Fruit fly (Drosophila melanogaster) whole organism, embryonic: ENCODE data around the gene Kdm5.
A peak's percentile ranks its signal among the peaks of the same experiment; 100 is the strongest.

Source experiments
- Bdp1 ChIP-seq: fragments of 200-800 bp; sonication (Bioruptor generic); optimal IDR thresholded peaks from 3 replicates; lab custom pipeline; 2016; ENCODE audit warnings: missing biosample characterization, missing genetic modification characterization
- CG12104 ChIP-seq: fragments of 200-800 bp; sonication (Bioruptor generic); optimal IDR thresholded peaks from 3 replicates; lab custom pipeline; 2016; ENCODE audit warnings: missing biosample characterization, missing genetic modification characterization
- CG12236 ChIP-seq: fragments of 200-800 bp; sonication (Bioruptor generic); optimal IDR thresholded peaks from 2 replicates; lab custom pipeline; 2016; ENCODE audit warnings: missing biosample characterization, missing genetic modification characterization
- CG14014 ChIP-seq: fragments of 200-800 bp; sonication (Bioruptor generic); IDR thresholded peaks from 2 replicates; pipeline ENCODE4 v1.3.6; 2022; ENCODE audit warnings: missing biosample characterization, missing genetic modification characterization
- CG15479 ChIP-seq: fragments of 200-800 bp; sonication (Bioruptor generic); optimal IDR thresholded peaks from 3 replicates; lab custom pipeline; 2019; ENCODE audit warnings: missing biosample characterization, mild to moderate bottlenecking, missing genetic modification characterization, moderate library complexity
- CG17802 ChIP-seq: fragments of 200-800 bp; sonication (Bioruptor generic); optimal IDR thresholded peaks from 2 replicates; lab custom pipeline; 2018; ENCODE audit warnings: missing biosample characterization, mild to moderate bottlenecking, missing genetic modification characterization, moderate library complexity
- CG17912 ChIP-seq: fragments of 200-800 bp; sonication (Bioruptor generic); optimal IDR thresholded peaks from 2 replicates; lab custom pipeline; 2018; ENCODE audit warnings: missing biosample characterization, mild to moderate bottlenecking, missing genetic modification characterization
- CG18262 ChIP-seq: fragments of 200-800 bp; optimal IDR thresholded peaks from 3 replicates; lab custom pipeline; 2019; ENCODE audit warnings: missing biosample characterization, mild to moderate bottlenecking, missing genetic modification characterization, moderate library complexity
- CG2199 ChIP-seq: fragments of 200-800 bp; sonication (Bioruptor generic); IDR thresholded peaks from 3 replicates; pipeline ENCODE4 v1.3.6; 2022; ENCODE audit warnings: missing biosample characterization, missing genetic modification characterization
- CG31365 ChIP-seq: fragments of 200-800 bp; sonication (Bioruptor generic); optimal IDR thresholded peaks from 2 replicates; lab custom pipeline; 2018; ENCODE audit warnings: missing biosample characterization, mild to moderate bottlenecking, missing genetic modification characterization
- CG3163 ChIP-seq: fragments of 200-800 bp; sonication (Bioruptor generic); optimal IDR thresholded peaks from 3 replicates; lab custom pipeline; 2016; ENCODE audit warnings: missing biosample characterization, missing genetic modification characterization
- CG3281 ChIP-seq: fragments of 200-800 bp; sonication (Bioruptor generic); optimal IDR thresholded peaks from 3 replicates; lab custom pipeline; 2017; ENCODE audit warnings: missing biosample characterization, mild to moderate bottlenecking, missing genetic modification characterization
- CG3847 ChIP-seq: fragments of 200-800 bp; sonication (Bioruptor generic); IDR thresholded peaks from 2 replicates; pipeline ENCODE4 v1.3.6; 2022; ENCODE audit warnings: missing biosample characterization, missing genetic modification characterization
- CG6683 ChIP-seq: fragments of 200-800 bp; sonication (Bioruptor generic); optimal IDR thresholded peaks from 2 replicates; lab custom pipeline; 2017; ENCODE audit warnings: missing biosample characterization, mild to moderate bottlenecking, missing genetic modification characterization, missing genetic modification reagents
- CG7928 ChIP-seq: fragments of 200-800 bp; sonication (Bioruptor generic); optimal IDR thresholded peaks from 2 replicates; lab custom pipeline; 2017; ENCODE audit warnings: missing biosample characterization, mild to moderate bottlenecking, missing genetic modification characterization
- CG7987 ChIP-seq: fragments of 200-800 bp; sonication (Bioruptor generic); optimal IDR thresholded peaks from 2 replicates; lab custom pipeline; 2018; ENCODE audit warnings: missing biosample characterization, mild to moderate bottlenecking, missing genetic modification characterization, moderate library complexity
- CrebB ChIP-seq: fragments of 200-800 bp; sonication (Bioruptor generic); optimal IDR thresholded peaks from 3 replicates; lab custom pipeline; 2018; ENCODE audit warnings: missing biosample characterization, mild to moderate bottlenecking, missing genetic modification characterization
- Dip3 ChIP-seq: fragments of 200-800 bp; sonication (Bioruptor generic); optimal IDR thresholded peaks from 3 replicates; lab custom pipeline; 2016; ENCODE audit warnings: missing biosample characterization, missing genetic modification characterization
- Doc3 ChIP-seq: fragments of 200-800 bp; sonication (Bioruptor generic); IDR thresholded peaks from 3 replicates; pipeline ENCODE4 v1.3.6; 2022; ENCODE audit warnings: missing biosample characterization, missing genetic modification characterization; ENCODE audit not compliant: partially characterized antibody
- Hand ChIP-seq: fragments of 200-800 bp; sonication (Bioruptor generic); optimal IDR thresholded peaks from 2 replicates; lab custom pipeline; 2017; ENCODE audit warnings: mild to moderate bottlenecking, missing biosample characterization, missing genetic modification reagents, missing genetic modification characterization
- Hmr ChIP-seq: fragments of 200-800 bp; sonication (Bioruptor generic); optimal IDR thresholded peaks from 3 replicates; lab custom pipeline; 2017; ENCODE audit warnings: mild to moderate bottlenecking, missing biosample characterization, missing genetic modification reagents, missing genetic modification characterization
- Kr ChIP-seq: fragments of 200-800 bp; sonication (Bioruptor generic); optimal IDR thresholded peaks from 2 replicates; lab custom pipeline; 2017; ENCODE audit warnings: missing biosample characterization, mild to moderate bottlenecking, missing genetic modification characterization
- Meics ChIP-seq: fragments of 200-800 bp; sonication (Bioruptor generic); optimal IDR thresholded peaks from 2 replicates; lab custom pipeline; 2017; ENCODE audit warnings: missing biosample characterization, mild to moderate bottlenecking, missing genetic modification characterization
- Mrtf ChIP-seq: fragments of 200-800 bp; sonication (Bioruptor generic); IDR thresholded peaks from 3 replicates; pipeline ENCODE4 v1.3.6; 2022; ENCODE audit warnings: missing biosample characterization, missing genetic modification characterization
- NfI ChIP-seq: fragments of 200-800 bp; sonication (Bioruptor generic); optimal IDR thresholded peaks from 3 replicates; lab custom pipeline; 2018; ENCODE audit warnings: missing biosample characterization, mild to moderate bottlenecking, missing genetic modification characterization, moderate library complexity
- Ravus ChIP-seq: fragments of 200-800 bp; sonication (Bioruptor generic); IDR thresholded peaks from 2 replicates; pipeline ENCODE4 v1.3.6; 2022; ENCODE audit warnings: missing biosample characterization, missing genetic modification characterization
- TFAM ChIP-seq: fragments of 200-800 bp; sonication (Bioruptor generic); optimal IDR thresholded peaks from 2 replicates; lab custom pipeline; 2017; ENCODE audit warnings: missing biosample characterization, missing genetic modification characterization, inconsistent platforms
- Vsx1 ChIP-seq: fragments of 200-800 bp; sonication (Bioruptor generic); optimal IDR thresholded peaks from 2 replicates; lab custom pipeline; 2017; ENCODE audit warnings: missing biosample characterization, mild to moderate bottlenecking, missing genetic modification characterization, missing genetic modification reagents
- amos ChIP-seq: fragments of 200-800 bp; sonication (Bioruptor generic); IDR thresholded peaks from 2 replicates; pipeline ENCODE4 v1.3.6; 2022; ENCODE audit warnings: missing biosample characterization, missing genetic modification characterization; ENCODE audit not compliant: partially characterized antibody
- br ChIP-seq: fragments of >200 bp; optimal IDR thresholded peaks from 2 replicates; lab custom pipeline; 2017
- corto ChIP-seq: fragments of 200-800 bp; sonication (Bioruptor generic); optimal IDR thresholded peaks from 2 replicates; lab custom pipeline; 2016; ENCODE audit warnings: missing biosample characterization, mild to moderate bottlenecking, missing genetic modification characterization, moderate library complexity
- crc ChIP-seq: fragments of 200-800 bp; sonication (Bioruptor generic); optimal IDR thresholded peaks from 2 replicates; lab custom pipeline; 2016; ENCODE audit warnings: missing biosample characterization, missing genetic modification characterization
- dm ChIP-seq: fragments of 200-800 bp; sonication (Bioruptor generic); optimal IDR thresholded peaks from 3 replicates; lab custom pipeline; 2016; ENCODE audit warnings: missing biosample characterization, missing genetic modification characterization
- ftz-f1 ChIP-seq: fragments of 200-800 bp; sonication (Bioruptor generic); optimal IDR thresholded peaks from 2 replicates; lab custom pipeline; 2016; ENCODE audit warnings: missing biosample characterization, missing genetic modification characterization
- gem ChIP-seq: fragments of 200-800 bp; sonication (Bioruptor generic); optimal IDR thresholded peaks from 2 replicates; lab custom pipeline; 2019; ENCODE audit warnings: missing biosample characterization, mild to moderate bottlenecking, missing genetic modification characterization, moderate library complexity
- gfzf ChIP-seq: fragments of 200-800 bp; sonication (Bioruptor generic); optimal IDR thresholded peaks from 2 replicates; lab custom pipeline; 2016; ENCODE audit warnings: missing biosample characterization, mild to moderate bottlenecking, missing genetic modification characterization, moderate library complexity
- her ChIP-seq: fragments of 200-800 bp; sonication (Bioruptor generic); optimal IDR thresholded peaks from 2 replicates; lab custom pipeline; 2016; ENCODE audit warnings: missing biosample characterization, missing genetic modification characterization
- hth ChIP-seq: fragments of >200 bp; optimal IDR thresholded peaks from 2 replicates; lab custom pipeline; 2017; ENCODE audit warnings: inconsistent platforms
- inv ChIP-seq: fragments of 200-800 bp; sonication (Bioruptor generic); IDR thresholded peaks from 2 replicates; pipeline ENCODE4 v1.3.6; 2022; ENCODE audit warnings: missing biosample characterization, missing genetic modification characterization; ENCODE audit not compliant: partially characterized antibody
- kah ChIP-seq: fragments of 200-800 bp; sonication (Bioruptor generic); optimal IDR thresholded peaks from 2 replicates; lab custom pipeline; 2018; ENCODE audit warnings: missing biosample characterization, mild to moderate bottlenecking, missing genetic modification characterization
- ken ChIP-seq: fragments of 200-800 bp; sonication (Bioruptor generic); IDR thresholded peaks from 3 replicates; pipeline ENCODE4 v1.3.6; 2022; ENCODE audit warnings: missing biosample characterization, missing genetic modification characterization
- klu ChIP-seq: fragments of 200-800 bp; sonication (Bioruptor generic); IDR thresholded peaks from 2 replicates; pipeline ENCODE4 v1.3.6; 2022; ENCODE audit warnings: missing biosample characterization, missing genetic modification characterization
- kni ChIP-seq: fragments of 200-800 bp; sonication (Bioruptor generic); optimal IDR thresholded peaks from 3 replicates; lab custom pipeline; 2017; ENCODE audit warnings: mild to moderate bottlenecking, missing biosample characterization, missing genetic modification reagents, missing genetic modification characterization
- lbe ChIP-seq: fragments of 200-800 bp; sonication (Bioruptor generic); optimal IDR thresholded peaks from 2 replicates; lab custom pipeline; 2016; ENCODE audit warnings: missing biosample characterization, mild to moderate bottlenecking, missing genetic modification characterization
- nmo ChIP-seq: fragments of 200-800 bp; sonication (Bioruptor generic); optimal IDR thresholded peaks from 2 replicates; lab custom pipeline; 2018; ENCODE audit warnings: missing biosample characterization, mild to moderate bottlenecking, missing genetic modification characterization, moderate library complexity
- nom ChIP-seq: fragments of 200-800 bp; sonication (Bioruptor generic); optimal IDR thresholded peaks from 2 replicates; lab custom pipeline; 2017; ENCODE audit warnings: missing biosample characterization, missing genetic modification characterization, mild to moderate bottlenecking, moderate library complexity, missing genetic modification reagents
- pfk ChIP-seq: fragments of 200-800 bp; sonication (Bioruptor generic); optimal IDR thresholded peaks from 2 replicates; lab custom pipeline; 2018; ENCODE audit warnings: missing biosample characterization, mild to moderate bottlenecking, missing genetic modification characterization, moderate library complexity
- pzg ChIP-seq: fragments of 200-800 bp; sonication (Bioruptor generic); optimal IDR thresholded peaks from 3 replicates; lab custom pipeline; 2018; ENCODE audit warnings: missing biosample characterization, mild to moderate bottlenecking, missing genetic modification characterization, moderate library complexity
- slp2 ChIP-seq: fragments of 200-800 bp; sonication (Bioruptor generic); optimal IDR thresholded peaks from 2 replicates; lab custom pipeline; 2016; ENCODE audit warnings: missing biosample characterization, missing genetic modification characterization
- tll ChIP-seq, 2 experiments: fragments of 200-800 bp in 1 of 2; fragments of >200 bp in 1 of 2; sonication (Bioruptor generic) in 1 of 2; optimal IDR thresholded peaks; 2 replicates each; lab custom pipeline; 2017 to 2019; ENCODE audit warnings: missing biosample characterization in 2 of 2, missing genetic modification characterization in 2 of 2, mild to moderate bottlenecking in 1 of 2, moderate library complexity in 1 of 2
- tup ChIP-seq: fragments of 200-800 bp; sonication (Bioruptor generic); optimal IDR thresholded peaks from 2 replicates; lab custom pipeline; 2016; ENCODE audit warnings: missing biosample characterization, mild to moderate bottlenecking, missing genetic modification characterization, moderate library complexity

Kdm5 gene

dm6 chr2L:5974122-5974521 lies 25.2 kb downstream of the Kdm5 start (continued):
- peak; percentile 54; the same call in 1 of the 2 replicates for TF ChIP-seq CG14014 (GFP tag; lab: Robert Waterston, UW)
- TF ChIP-seq gfzf (GFP tag; lab: Kevin White, UChicago), result no peak
- peak; percentile 74 for TF ChIP-seq CG3281 (GFP tag; lab: Kevin White, UChicago)
- peak; percentile 45 for TF ChIP-seq CG7928
- TF ChIP-seq corto, result no peak
- no peak for TF ChIP-seq lbe (GFP tag; lab: Kevin White, UChicago)
- TF ChIP-seq nom (GFP tag; lab: Kevin White, UChicago), result no peak
- TF ChIP-seq inv, result no peak
- no peak for TF ChIP-seq CG17802 (tag; lab: Kevin White, UChicago)
- TF ChIP-seq klu (GFP tag; lab: Robert Waterston, UW), result no peak
- TF ChIP-seq tup (GFP tag; lab: Kevin White, UChicago), result peak; percentile 56
- TF ChIP-seq Mrtf (GFP tag; lab: Robert Waterston, UW), result no peak
- TF ChIP-seq CG12104 (GFP tag; lab: Kevin White, UChicago), result peak; percentile 33
- no peak for TF ChIP-seq Doc3 (GFP tag; lab: Robert Waterston, UW)
- TF ChIP-seq pfk, result peak; percentile 59
- peak; percentile 45 for TF ChIP-seq NfI (GFP tag; lab: Kevin White, UChicago)
- peak; percentile 78 for TF ChIP-seq CrebB (tag; lab: Kevin White, UChicago)
- TF ChIP-seq dm (GFP tag; lab: Kevin White, UChicago), result no peak
- TF ChIP-seq amos (GFP tag; lab: Robert Waterston, UW), result no peak
- no peak for TF ChIP-seq pzg (GFP tag; lab: Kevin White, UChicago)
- TF ChIP-seq CG18262 (tag; lab: Kevin White, UChicago), result peak; percentile 38
- peak; percentile 59 for TF ChIP-seq gem (tag; lab: Kevin White, UChicago)
- peak; percentile 28 for TF ChIP-seq CG31365 (tag; lab: Kevin White, UChicago)
- no peak for TF ChIP-seq CG15479 (GFP tag; lab: Kevin White, UChicago)
- TF ChIP-seq CG7987 (GFP tag; lab: Kevin White, UChicago), result peak; percentile 89
- peak; percentile 27 for TF ChIP-seq her
- TF ChIP-seq ken (GFP tag; lab: Robert Waterston, UW), result no peak
- TF ChIP-seq CG3163 (GFP tag; lab: Kevin White, UChicago), result peak; percentile 4
- TF ChIP-seq CG6683 (GFP tag; lab: Kevin White, UChicago), result peak; percentile 39
- TF ChIP-seq ftz-f1 (GFP tag; lab: Kevin White, UChicago), result no peak
- no peak for TF ChIP-seq br (lab: Kevin White, UChicago)
- no peak for TF ChIP-seq nmo (GFP tag; lab: Kevin White, UChicago)
- no peak for TF ChIP-seq crc (GFP tag; lab: Kevin White, UChicago)
- 0 out of 3 replicates have a peak, but pooled peaks have one; percentile 52 for TF ChIP-seq CG2199 (GFP tag; lab: Robert Waterston, UW)
- TF ChIP-seq Hand (GFP tag; lab: Kevin White, UChicago), result peak; percentile 34
- TF ChIP-seq Vsx1, result peak; percentile 86
- TF ChIP-seq Ravus (GFP tag; lab: Robert Waterston, UW), result no peak
- TF ChIP-seq slp2 (GFP tag; lab: Kevin White, UChicago), result no peak
- peak; percentile 82 for TF ChIP-seq kni
- TF ChIP-seq CG3847 (GFP tag; lab: Robert Waterston, UW), result no peak
- TF ChIP-seq CG17912 (GFP tag; lab: Kevin White, UChicago), result peak; percentile 61
- TF ChIP-seq kah (GFP tag; lab: Kevin White, UChicago), result peak; percentile 15
- TF ChIP-seq Meics, result peak; percentile 60
- TF ChIP-seq Hmr, result peak; percentile 81
- peak; percentile 31 for TF ChIP-seq Dip3 (GFP tag; lab: Kevin White, UChicago)
- TF ChIP-seq Kr (GFP tag; lab: Kevin White, UChicago), result no peak
- TF ChIP-seq CG12236 (GFP tag; lab: Kevin White, UChicago), result no peak
- no peak for TF ChIP-seq tll (GFP tag; optimal IDR thresholded peaks at IDR 0.05; lab: Kevin White, UChicago)
- no peak for TF ChIP-seq hth
- TF ChIP-seq Bdp1 (GFP tag; lab: Kevin White, UChicago), result no peak
- no peak for TF ChIP-seq TFAM (GFP tag; lab: Kevin White, UChicago)
